Fruit fly (Drosophila melanogaster) ovary, adult (tissue): ENCODE measurements around the gene Acp62F.

Experiments used
- CG17801 ChIP-seq: fragments of 200-800 bp; optimal IDR thresholded peaks from 2 replicates; lab custom pipeline; 2019; ENCODE audit warnings: missing biosample characterization, mild to moderate bottlenecking, missing genetic modification characterization, moderate library complexity; ENCODE audit not compliant: partially characterized antibody

Acp62F gene

dm6 chr3L:2765013-2765738 is 25.6 kb downstream of the Acp62F start:
- no peak for TF ChIP-seq CG17801 (GFP tag; lab: Kevin White, UChicago)

dm6 chr3L:2765794-2766268 is 26.3 kb downstream of the Acp62F start:
- no peak for TF ChIP-seq CG17801 (GFP tag; lab: Kevin White, UChicago)

- no peak for TF ChIP-seq CG17801 (GFP tag; lab: Kevin White, UChicago)
These were observed 26.9 kb downstream of the Acp62F start, which contains the start of the genes Mrtf and Non2 for dm6 chr3L:2766269-2767088. TSS of gene Mrtf (minus strand) at chr3L:2766536. TSS of gene Non2 (plus strand) at chr3L:2766999.

dm6 chr3L:2772045-2772444 is 32.5 kb downstream of the Acp62F start, which contains the start of gene AhcyL1:
TSS of gene AhcyL1 (minus strand) at chr3L:2772325.
- TF ChIP-seq CG17801 (GFP tag; lab: Kevin White, UChicago) = peak; percentile 65

dm6 chr3L:2773968-2774461 is 34.5 kb downstream of the Acp62F start, which contains the start of the genes CG12093 and Atg2:
TSS of gene CG12093 (minus strand) at chr3L:2774007.
TSS of gene Atg2 (plus strand) at chr3L:2774338.
- TF ChIP-seq CG17801 (GFP tag; lab: Kevin White, UChicago) = peak; percentile 92

- TF ChIP-seq CG17801 (GFP tag; lab: Kevin White, UChicago) = no peak
These were observed 41.2 kb downstream of the Acp62F start, which contains the start of gene mRpS35 for dm6 chr3L:2780711-2781110. TSS of gene mRpS35 (plus strand) at chr3L:2780899.

dm6 chr3L:2781991-2782677 is 42.6 kb downstream of the Acp62F start, which contains the start of gene Pgant6:
TSS of gene Pgant6 (plus strand) at chr3L:2782255.
- no peak for TF ChIP-seq CG17801 (GFP tag; lab: Kevin White, UChicago)

- TF ChIP-seq CG17801 (GFP tag; lab: Kevin White, UChicago) = no peak
These were observed 43.1 kb downstream of the Acp62F start for dm6 chr3L:2782678-2783027.

dm6 chr3L:2785941-2786340 is 46.4 kb downstream of the Acp62F start:
- TF ChIP-seq CG17801 (GFP tag; lab: Kevin White, UChicago) = no peak
